Worm (Caenorhabditis elegans): ENCODE data around the gene K04C1.2.

DNA sequence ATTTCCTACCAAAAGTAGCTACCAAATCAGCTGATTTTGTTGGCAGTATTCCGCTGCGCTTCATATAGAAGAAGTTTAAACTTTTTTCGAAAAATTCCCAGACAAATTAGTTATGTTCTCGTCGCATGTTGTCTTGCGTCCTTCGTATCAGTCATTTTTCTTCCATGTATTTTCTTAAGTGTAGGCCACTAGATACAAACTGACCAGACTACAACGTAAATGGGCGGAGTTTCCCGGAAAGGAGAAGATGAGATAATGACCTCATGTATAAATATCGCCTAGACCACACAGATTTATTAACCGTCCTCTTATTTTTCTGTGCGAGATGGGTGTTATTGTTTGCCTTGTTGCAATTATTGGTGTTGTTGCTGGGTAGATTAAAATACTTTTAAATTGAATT, 13.2 kb upstream of the K04C1.2 start, which contains the start of gene cyp-13B2:
- TF ChIP-seq ceh-82 (tag; optimal IDR thresholded peaks at IDR 0.05), result no peak
- no peak for TF ChIP-seq lsy-2 (tag; optimal IDR thresholded peaks at IDR 0.05)
- TF ChIP-seq ztf-4 (tag; optimal IDR thresholded peaks at IDR 0.05), result no peak
- no peak for TF ChIP-seq elt-1 (tag; optimal IDR thresholded peaks at IDR 0.05)
- TF ChIP-seq R02D3.7 (tag; optimal IDR thresholded peaks at IDR 0.05), result no peak
- no peak for TF ChIP-seq nhr-12 (tag; optimal IDR thresholded peaks at IDR 0.05)
- no peak for TF ChIP-seq unc-62 (GFP tag; optimal IDR thresholded peaks at IDR 0.05)
- no peak for TF ChIP-seq blmp-1 (tag; optimal IDR thresholded peaks at IDR 0.05; ENCODE audit: insufficient read depth)
- no peak for TF ChIP-seq fos-1 (tag; optimal IDR thresholded peaks at IDR 0.05)
- TF ChIP-seq lin-13 (GFP tag; optimal IDR thresholded peaks at IDR 0.05), result no peak
- TF ChIP-seq nhr-11 (tag; optimal IDR thresholded peaks at IDR 0.05), result no peak
- no peak for TF ChIP-seq nhr-237 (tag; optimal IDR thresholded peaks at IDR 0.05)
- no peak for TF ChIP-seq nhr-23 (tag; optimal IDR thresholded peaks at IDR 0.05)
- TF ChIP-seq ztf-11 (tag; optimal IDR thresholded peaks at IDR 0.05), result no peak

All from whole organism, L2 larva.